Worm (Caenorhabditis elegans) whole organism, L1 larva: ENCODE data around the gene F56D5.2.

Experiments
- alr-1 ChIP-seq: fragments of 200-800 bp; sonication (Bioruptor generic); optimal IDR thresholded peaks from 2 replicates; lab custom pipeline; 2018; ENCODE audit warnings: borderline replicate concordance, mild to moderate bottlenecking, missing genetic modification characterization, missing compliant biosample characterization
- ama-1 ChIP-seq: fragments of 150-350 bp; optimal IDR thresholded peaks from 2 replicates; lab custom pipeline; 2014
- blmp-1 ChIP-seq: fragments of 150-350 bp; optimal IDR thresholded peaks from 2 replicates; lab custom pipeline; 2014; ENCODE audit warnings: missing biosample characterization, missing genetic modification characterization
- ceh-63 ChIP-seq: fragments of 200-800 bp; sonication (Bioruptor generic); optimal IDR thresholded peaks from 2 replicates; lab custom pipeline; 2018; ENCODE audit warnings: mild to moderate bottlenecking, missing genetic modification characterization, missing compliant biosample characterization
- ceh-8 ChIP-seq: fragments of 200-800 bp; sonication (Bioruptor generic); optimal IDR thresholded peaks from 2 replicates; lab custom pipeline; 2018; ENCODE audit warnings: mild to moderate bottlenecking, missing genetic modification characterization, moderate library complexity, missing compliant biosample characterization
- ceh-82 ChIP-seq, 3 experiments: fragments of 150-350 bp in 1 of 3; sonication (generic microtip) in 2 of 3; optimal IDR thresholded peaks; 2 replicates each; lab custom pipeline; 2014 to 2017; ENCODE audit warnings: missing biosample characterization in 3 of 3, missing genetic modification characterization in 3 of 3
- ceh-88 ChIP-seq: fragments of 200-800 bp; sonication (Bioruptor generic); IDR thresholded peaks from 2 replicates; pipeline ENCODE4 v1.3.6; 2022; ENCODE audit warnings: missing genetic modification characterization, missing compliant biosample characterization
- ceh-90 ChIP-seq: sonication (generic microtip); optimal IDR thresholded peaks from 2 replicates; lab custom pipeline; 2016; ENCODE audit warnings: missing genetic modification characterization, missing compliant biosample characterization
- dpl-1 ChIP-seq, 3 experiments: fragments of 150-350 bp in 2 of 3; sonication (generic microtip) in 1 of 3; optimal IDR thresholded peaks; 2 replicates each; lab custom pipeline; 2014 to 2017; ENCODE audit warnings: missing biosample characterization in 3 of 3, missing genetic modification characterization in 3 of 3, missing genetic modification reagents in 3 of 3
- efl-1 ChIP-seq, 4 experiments: fragments of 150-350 bp; optimal IDR thresholded peaks in 3 of 4; peaks in 1 of 4; 1 replicate in 1 of 4; 2 replicates in 3 of 4; lab custom pipeline; 2014; ENCODE audit warnings: missing biosample characterization in 2 of 4, missing genetic modification characterization in 2 of 4, missing genetic modification reagents in 2 of 4
- elt-2 ChIP-seq: sonication (generic microtip); optimal IDR thresholded peaks from 2 replicates; lab custom pipeline; 2016; ENCODE audit warnings: missing genetic modification characterization, mild to moderate bottlenecking, inconsistent platforms, missing compliant biosample characterization, missing genetic modification reagents
- elt-3 ChIP-seq, 6 experiments: fragments of 150-350 bp in 1 of 6; sonication (generic microtip); optimal IDR thresholded peaks; 2 replicates each; lab custom pipeline; 2017 to 2018; ENCODE audit warnings: missing biosample characterization in 6 of 6, missing genetic modification characterization in 6 of 6, inconsistent platforms in 1 of 6
- fos-1 ChIP-seq: fragments of 150-350 bp; optimal IDR thresholded peaks from 2 replicates; lab custom pipeline; 2014; ENCODE audit warnings: missing biosample characterization, missing genetic modification characterization
- hlh-17 ChIP-seq: fragments of 200-800 bp; sonication (Bioruptor generic); optimal IDR thresholded peaks from 2 replicates; lab custom pipeline; 2018; ENCODE audit warnings: missing genetic modification characterization, mild to moderate bottlenecking, missing compliant biosample characterization, moderate library complexity, borderline replicate concordance
- isw-1 ChIP-seq: fragments of 200-800 bp; sonication (Bioruptor generic); IDR thresholded peaks from 2 replicates; pipeline ENCODE4 v1.3.6; 2022; ENCODE audit warnings: missing genetic modification characterization, missing compliant biosample characterization
- lin-13 ChIP-seq: fragments of 150-350 bp; optimal IDR thresholded peaks from 2 replicates; lab custom pipeline; 2014; ENCODE audit warnings: missing biosample characterization, missing genetic modification reagents, missing genetic modification characterization
- lin-14 ChIP-seq: fragments of 200-800 bp; sonication (Bioruptor generic); optimal IDR thresholded peaks from 2 replicates; lab custom pipeline; 2018; ENCODE audit warnings: mild to moderate bottlenecking, missing genetic modification characterization, moderate library complexity, missing compliant biosample characterization
- lin-39 ChIP-seq: fragments of 150-350 bp; optimal IDR thresholded peaks from 2 replicates; lab custom pipeline; 2014; ENCODE audit warnings: missing biosample characterization, missing genetic modification reagents, missing genetic modification characterization
- lsy-2 ChIP-seq, 2 experiments: fragments of 150-350 bp; optimal IDR thresholded peaks; 2 replicates each; lab custom pipeline; 2014; ENCODE audit warnings: missing biosample characterization in 2 of 2, missing genetic modification characterization in 2 of 2
- mab-9 ChIP-seq: fragments of 200-800 bp; sonication (Bioruptor generic); IDR thresholded peaks from 2 replicates; pipeline ENCODE4 v1.3.6; 2022; ENCODE audit warnings: missing genetic modification reagents, missing genetic modification characterization, missing compliant biosample characterization
- nhr-20 ChIP-seq: sonication (generic microtip); optimal IDR thresholded peaks from 2 replicates; lab custom pipeline; 2016; ENCODE audit warnings: mild to moderate bottlenecking, missing genetic modification characterization, missing compliant biosample characterization
- nhr-237 ChIP-seq: fragments of 150-350 bp; optimal IDR thresholded peaks from 2 replicates; lab custom pipeline; 2014; ENCODE audit warnings: missing biosample characterization, missing genetic modification characterization
- nhr-71 ChIP-seq: sonication (generic microtip); optimal IDR thresholded peaks from 2 replicates; lab custom pipeline; 2016; ENCODE audit warnings: mild to moderate bottlenecking, missing genetic modification characterization, moderate library complexity, missing compliant biosample characterization
- nhr-85 ChIP-seq: sonication (generic microtip); peaks from one replicate; lab custom pipeline; 2016; ENCODE audit warnings: missing genetic modification characterization, inconsistent platforms, missing compliant biosample characterization
- sox-4 ChIP-seq: sonication (generic microtip); optimal IDR thresholded peaks from 2 replicates; lab custom pipeline; 2016; ENCODE audit warnings: missing genetic modification characterization, missing compliant biosample characterization
- sup-37 ChIP-seq: fragments of 200-800 bp; sonication (Bioruptor generic); optimal IDR thresholded peaks from 2 replicates; lab custom pipeline; 2018; ENCODE audit warnings: mild to moderate bottlenecking, missing genetic modification characterization, missing compliant biosample characterization
- tbx-2 ChIP-seq: sonication (generic microtip); optimal IDR thresholded peaks from 2 replicates; lab custom pipeline; 2016; ENCODE audit warnings: missing genetic modification characterization, missing compliant biosample characterization
- unc-30 ChIP-seq: sonication (generic microtip); optimal IDR thresholded peaks from 2 replicates; lab custom pipeline; 2017; ENCODE audit warnings: missing biosample characterization, missing genetic modification characterization
- unc-62 ChIP-seq: fragments of 150-350 bp; optimal IDR thresholded peaks from 2 replicates; lab custom pipeline; 2014; ENCODE audit warnings: missing biosample characterization, missing genetic modification reagents, missing genetic modification characterization
- unc-98 ChIP-seq: fragments of 200-800 bp; sonication (Bioruptor generic); IDR thresholded peaks from 2 replicates; pipeline ENCODE4 v1.3.6; 2022; ENCODE audit warnings: missing genetic modification characterization, missing compliant biosample characterization
- zag-1 ChIP-seq: fragments of 150-350 bp; optimal IDR thresholded peaks from 2 replicates; lab custom pipeline; 2014; ENCODE audit warnings: missing biosample characterization, missing genetic modification characterization
- zip-4 ChIP-seq: fragments of 200-800 bp; sonication (Bioruptor generic); optimal IDR thresholded peaks from 2 replicates; lab custom pipeline; 2018; ENCODE audit warnings: mild to moderate bottlenecking, missing genetic modification characterization, moderate library complexity, missing compliant biosample characterization
- ztf-11 ChIP-seq, 2 experiments: sonication (generic microtip); optimal IDR thresholded peaks; 2 replicates each; lab custom pipeline; 2016 to 2017; ENCODE audit warnings: missing genetic modification characterization in 2 of 2, missing biosample characterization in 1 of 2, missing compliant biosample characterization in 1 of 2

Gene F56D5.2

DNA sequence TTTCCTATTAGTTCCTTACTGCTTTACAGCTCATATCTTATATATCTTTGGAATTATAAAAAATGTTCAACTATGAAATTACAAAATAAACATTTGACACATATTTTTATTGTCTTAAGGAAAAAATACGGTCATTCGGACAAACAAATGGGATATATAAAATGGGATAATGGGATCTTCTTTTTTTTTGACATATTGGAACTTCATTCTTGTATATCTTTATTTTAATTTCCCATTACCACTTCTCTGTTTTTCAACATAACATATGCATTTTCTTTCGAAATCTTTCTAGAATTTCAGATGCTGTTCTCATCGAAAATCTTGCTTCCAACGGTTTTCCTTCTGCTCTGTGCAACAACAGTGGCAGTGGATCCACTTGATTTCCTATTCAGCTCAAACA lies 13.6 kb downstream of the F56D5.2 start, which contains the start of gene C10C5.7:
TSS of gene C10C5.7 (plus strand) at position 301 of the 400 bp plus-strand sequence.
- TF ChIP-seq ceh-88 (GFP tag; lab: Robert Waterston, UW) (no peak), unc-30 (tag; lab: Kevin White, UChicago) (no peak), nhr-237 (no peak), ceh-63 (GFP tag; lab: Kevin White, UChicago) (no peak), lin-13 (GFP tag; lab: Kevin White, UChicago) (no peak), ceh-82 (tag; optimal IDR thresholded peaks at IDR 0.05; lab: Kevin White, UChicago) (no peak), zag-1 (tag; lab: Kevin White, UChicago) (no peak), nhr-85 (tag; lab: Kevin White, UChicago) (no peak), unc-62 (GFP tag; lab: Kevin White, UChicago) (no peak), elt-2 (no peak), hlh-17 (GFP tag; lab: Kevin White, UChicago) (no peak), lin-39 (tag; lab: Kevin White, UChicago) (no peak), ama-1 (no peak), fos-1 (tag; lab: Kevin White, UChicago) (no peak), ceh-90 (tag; lab: Kevin White, UChicago) (no peak), isw-1 (GFP tag; lab: Robert Waterston, UW) (no peak)

DNA sequence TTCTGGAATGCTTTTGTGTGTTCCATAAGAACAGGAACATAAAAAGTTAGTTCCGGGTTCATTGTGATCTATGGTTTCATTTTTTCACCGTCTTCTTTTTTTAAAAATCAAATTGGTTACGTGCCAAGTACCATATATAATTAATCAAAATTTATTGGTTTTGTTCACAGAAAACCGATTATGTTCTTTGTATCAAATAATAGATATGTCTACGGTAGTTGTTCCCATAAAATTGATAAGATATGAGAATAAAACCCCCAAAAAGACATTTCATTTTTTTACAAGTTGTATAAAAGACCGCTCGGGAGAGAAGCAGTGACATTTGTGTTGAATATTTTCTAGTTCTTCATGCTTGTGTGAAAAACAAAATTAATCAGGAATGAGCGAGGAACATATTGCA lies 17.3 kb downstream of the F56D5.2 start, which contains the start of gene C10C5.5:
TSS of gene C10C5.5 (plus strand) at position 301 of the 400 bp plus-strand sequence.
- TF ChIP-seq ceh-8 (GFP tag; lab: Kevin White, UChicago), result no peak
- no peak for TF ChIP-seq efl-1 (optimal IDR thresholded peaks at IDR 0.05; lab: Kevin White, UChicago)
- no peak for TF ChIP-seq efl-1 (GFP tag; optimal IDR thresholded peaks at IDR 0.05 in 1 of 2; lab: Kevin White, UChicago)

- no peak for TF ChIP-seq zip-4 (GFP tag; lab: Kevin White, UChicago)
- TF ChIP-seq lsy-2 (tag; optimal IDR thresholded peaks at IDR 0.05; lab: Kevin White, UChicago), result no peak
- TF ChIP-seq mab-9 (GFP tag; lab: Robert Waterston, UW), result no peak
- no peak for TF ChIP-seq ztf-11 (tag; optimal IDR thresholded peaks at IDR 0.05; lab: Kevin White, UChicago)
- no peak for TF ChIP-seq tbx-2 (tag; lab: Kevin White, UChicago)
- no peak for TF ChIP-seq sox-4 (tag; lab: Kevin White, UChicago)
- no peak for TF ChIP-seq sup-37 (GFP tag; lab: Kevin White, UChicago)
- TF ChIP-seq nhr-85 (tag; lab: Kevin White, UChicago), result no peak
- TF ChIP-seq alr-1 (tag; lab: Kevin White, UChicago), result no peak
- no peak for TF ChIP-seq dpl-1 (GFP tag; optimal IDR thresholded peaks at IDR 0.05; lab: Kevin White, UChicago)
- TF ChIP-seq, all 84 proteins: peak for 0
These were observed 20.1 kb downstream of the F56D5.2 start, which contains the start of gene C10C5.4 for ce11 chrIV:9378272-9378671. C10C5.4 (plus strand) TSS chrIV:9378552.

ce11 chrIV:9376550-9376949 lies 21.9 kb downstream of the F56D5.2 start:
- TF ChIP-seq nhr-71 (peak; percentile 19), unc-98 (no peak), elt-3 (tag; optimal IDR thresholded peaks at IDR 0.05; lab: Kevin White, UChicago) (peak in 5 of 6 experiments; percentile 75 to 89 (median 82)), nhr-20 (tag; lab: Kevin White, UChicago) (peak; percentile 17), lsy-2 (tag; optimal IDR thresholded peaks at IDR 0.05; lab: Kevin White, UChicago) (no peak), blmp-1 (tag; lab: Kevin White, UChicago) (peak; percentile 39), lin-14 (peak; percentile 65), nhr-237 (no peak), ztf-11 (tag; optimal IDR thresholded peaks at IDR 0.05; lab: Kevin White, UChicago) (no peak), nhr-85 (tag; lab: Kevin White, UChicago) (peak; percentile 77), lin-13 (GFP tag; lab: Kevin White, UChicago) (no peak), lin-39 (tag; lab: Kevin White, UChicago) (no peak), ceh-90 (tag; lab: Kevin White, UChicago) (no peak)
